Fruit fly (Drosophila melanogaster): ENCODE measurements around the gene Cpr72Ec.
A peak's percentile ranks its signal among the peaks of the same experiment; 100 is the strongest.

DNA sequence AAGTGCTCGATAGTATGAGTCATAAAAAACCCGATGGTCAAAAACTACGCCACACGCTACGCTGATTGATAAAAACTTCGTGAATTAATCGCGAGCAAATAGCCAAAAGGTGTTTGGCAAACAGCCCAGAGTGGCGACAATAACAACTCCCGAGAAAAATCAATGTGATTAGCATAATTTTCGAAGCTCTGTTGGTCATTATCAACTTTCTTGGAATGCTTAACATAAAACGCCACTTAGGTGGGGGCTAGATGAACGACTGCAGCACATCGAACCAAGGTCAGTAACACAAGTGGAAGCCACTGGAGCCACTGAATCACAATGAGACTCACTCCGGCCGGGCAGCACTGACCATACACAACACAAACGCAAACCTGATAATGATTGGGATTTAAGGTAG is 29.4 kb downstream of the Cpr72Ec start:
- TF ChIP-seq esg (GFP tag; conservative IDR thresholded peaks at IDR 0.05) = no peak
- peak; percentile 71; the same call in 1 of the 4 replicates for TF ChIP-seq chinmo (GFP tag; IDR thresholded peaks at IDR 0.05; ENCODE audit: partially characterized antibody)
- no peak for TF ChIP-seq Atf-2 (GFP tag; optimal IDR thresholded peaks at IDR 0.05)
- no peak for TF ChIP-seq CG8944 (GFP tag; optimal IDR thresholded peaks at IDR 0.05)
- TF ChIP-seq btn (GFP tag; optimal IDR thresholded peaks at IDR 0.05) = no peak
- no peak for TF ChIP-seq CG8478 (optimal IDR thresholded peaks at IDR 0.05)
- TF ChIP-seq CG1647 (GFP tag; optimal IDR thresholded peaks at IDR 0.05) = no peak
- TF ChIP-seq so (GFP tag; IDR thresholded peaks at IDR 0.05) = no peak
- no peak for TF ChIP-seq Dek (tag; optimal IDR thresholded peaks at IDR 0.05)
- TF ChIP-seq CG11695 (GFP tag; IDR thresholded peaks at IDR 0.05) = no peak
- no peak for TF ChIP-seq CG2202 (tag; optimal IDR thresholded peaks at IDR 0.05)
- TF ChIP-seq CG14710 (tag; optimal IDR thresholded peaks at IDR 0.05) = no peak
- TF ChIP-seq CG10366 (GFP tag; IDR thresholded peaks at IDR 0.05) = no peak
- no peak for TF ChIP-seq CG4617 (GFP tag; optimal IDR thresholded peaks at IDR 0.05; ENCODE audit: borderline replicate concordance)
